Fruit fly (Drosophila melanogaster) whole organism, pupa: ENCODE results near the gene hay.
A peak's percentile ranks its signal among the peaks of the same experiment; 100 is the strongest.

Source experiments
- CG10348 ChIP-seq: fragments of 200-800 bp; sonication (Bioruptor generic); IDR thresholded peaks from 2 replicates; pipeline ENCODE4 v1.3.6; 2022; ENCODE audit warnings: missing biosample characterization, missing genetic modification characterization
- CG12605 ChIP-seq: fragments of 200-800 bp; sonication (Bioruptor generic); IDR thresholded peaks from 2 replicates; pipeline ENCODE4 v1.3.6; 2022; ENCODE audit warnings: missing biosample characterization, missing genetic modification characterization
- CG13204 ChIP-seq: fragments of 200-800 bp; sonication (Bioruptor generic); optimal IDR thresholded peaks from 2 replicates; lab custom pipeline; 2018; ENCODE audit warnings: missing biosample characterization, mild to moderate bottlenecking, missing genetic modification characterization, moderate library complexity
- CG15710 ChIP-seq: fragments of 200-800 bp; sonication (Bioruptor generic); optimal IDR thresholded peaks from 2 replicates; lab custom pipeline; 2018; ENCODE audit warnings: missing biosample characterization, mild to moderate bottlenecking, missing genetic modification characterization, moderate library complexity
- CG17806 ChIP-seq: fragments of 200-800 bp; sonication (Bioruptor generic); optimal IDR thresholded peaks from 2 replicates; lab custom pipeline; 2018; ENCODE audit warnings: missing biosample characterization, mild to moderate bottlenecking, missing genetic modification characterization, moderate library complexity
- CG34367 ChIP-seq: fragments of 200-800 bp; sonication (Bioruptor generic); optimal IDR thresholded peaks from 2 replicates; lab custom pipeline; 2018; ENCODE audit warnings: missing biosample characterization, mild to moderate bottlenecking, missing genetic modification characterization
- EcR ChIP-seq: fragments of 200-800 bp; sonication (Bioruptor generic); optimal IDR thresholded peaks from 3 replicates; lab custom pipeline; 2019; ENCODE audit warnings: missing biosample characterization, missing genetic modification characterization, mild to moderate bottlenecking, moderate library complexity, missing genetic modification reagents
- Pif1B ChIP-seq: fragments of 200-800 bp; sonication (Bioruptor generic); optimal IDR thresholded peaks from 3 replicates; lab custom pipeline; 2016; ENCODE audit warnings: missing biosample characterization, missing genetic modification characterization
- Snoo ChIP-seq: fragments of 200-800 bp; sonication (Bioruptor generic); optimal IDR thresholded peaks from 3 replicates; lab custom pipeline; 2017; ENCODE audit warnings: missing biosample characterization, mild to moderate bottlenecking, missing genetic modification characterization, inconsistent platforms
- gl ChIP-seq: fragments of 200-800 bp; sonication (Bioruptor generic); optimal IDR thresholded peaks from 2 replicates; lab custom pipeline; 2018; ENCODE audit warnings: missing biosample characterization, mild to moderate bottlenecking, missing genetic modification characterization

- peak; percentile 65 for TF ChIP-seq gl (tag; lab: Kevin White, UChicago)
- TF ChIP-seq CG17806 (tag; lab: Kevin White, UChicago): peak; percentile 95
- peak; percentile 93 for TF ChIP-seq Snoo
- peak; percentile 86 for TF ChIP-seq CG34367 (tag; lab: Kevin White, UChicago)
- TF ChIP-seq Pif1B (GFP tag; lab: Kevin White, UChicago): peak; percentile 86
- peak; percentile 76 for TF ChIP-seq CG12605 (GFP tag; lab: Robert Waterston, UW)
- TF ChIP-seq CG15710 (tag; lab: Kevin White, UChicago): peak; percentile 97
- TF ChIP-seq CG10348 (GFP tag; lab: Robert Waterston, UW): peak; percentile 74; the same call in 1 of the 2 replicates
- TF ChIP-seq EcR (GFP tag; lab: Kevin White, UChicago): no peak
- TF ChIP-seq CG13204 (GFP tag; lab: Kevin White, UChicago): no peak
These were observed 6.9 kb downstream of the hay start, which contains the start of gene Cnep1r2 for dm6 chr3L:10637819-10638218.
